ENCODE assay signal across 4 fruit fly cellular contexts in the genomic region with DNA sequence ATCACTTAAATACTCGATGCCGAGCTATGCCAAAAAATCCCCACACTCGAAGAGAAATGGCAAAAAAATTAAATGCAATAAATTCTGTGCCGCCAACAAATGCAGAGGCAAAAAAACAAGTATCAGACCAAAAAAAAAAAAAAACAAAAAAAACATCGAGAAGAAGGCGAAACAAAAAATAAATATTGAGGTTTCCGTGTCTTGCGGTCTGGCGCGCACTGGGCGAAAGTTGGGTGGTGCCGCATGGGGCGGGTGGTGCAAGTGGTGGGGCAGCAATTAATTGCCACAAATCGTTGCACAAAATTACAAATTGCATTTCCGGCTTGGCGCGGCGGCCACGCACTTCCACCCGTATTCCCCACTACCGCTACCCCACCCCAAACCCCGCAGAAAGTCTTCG.
TF ChIP-seq lines count a peak whose summit lies in the region.

No protein-coding gene starts in this region.

- TF ChIP-seq CTCF in whole organism, embryonic (GFP tag; optimal IDR thresholded peaks at IDR 0.05; lab: Kevin White, UChicago): no peak

TF ChIP-seq in whole organism, embryonic, 481 proteins besides CTCF, POLR2A, EP300 and RAD21:
- TF ChIP-seq crol (GFP tag; IDR thresholded peaks at IDR 0.05; lab: Robert Waterston, UW): peak; percentile 61; the same call in 1 of the 2 replicates
- TF ChIP-seq ato (GFP tag; IDR thresholded peaks at IDR 0.05; lab: Robert Waterston, UW; ENCODE audit: partially characterized antibody): no peak
- TF ChIP-seq CG4404 (GFP tag; IDR thresholded peaks at IDR 0.05; lab: Robert Waterston, UW): no peak
- TF ChIP-seq CG15011 (GFP tag; optimal IDR thresholded peaks at IDR 0.05; lab: Kevin White, UChicago): no peak
- no peak for TF ChIP-seq CG31224 (GFP tag; IDR thresholded peaks at IDR 0.05; lab: Robert Waterston, UW)
- no peak for TF ChIP-seq CG12219 (GFP tag; optimal IDR thresholded peaks at IDR 0.05; lab: Kevin White, UChicago)
- no peak for TF ChIP-seq bigmax (GFP tag; optimal IDR thresholded peaks at IDR 0.05; lab: Kevin White, UChicago)

TF ChIP-seq in whole organism, prepupa, 60 proteins besides CTCF, POLR2A, EP300 and RAD21:
- no peak for TF ChIP-seq CG11294 (GFP tag; IDR thresholded peaks at IDR 0.05; lab: Robert Waterston, UW)
- no peak for TF ChIP-seq CG8319 (GFP tag; optimal IDR thresholded peaks at IDR 0.05; lab: Kevin White, UChicago)
- no peak for TF ChIP-seq achi (GFP tag; optimal IDR thresholded peaks at IDR 0.05; lab: Kevin White, UChicago)
- peak; percentile 25; the same call in 1 of the 3 replicates for TF ChIP-seq CG6163 (GFP tag; IDR thresholded peaks at IDR 0.05; lab: Robert Waterston, UW)
- no peak for TF ChIP-seq CG6808 (GFP tag; optimal IDR thresholded peaks at IDR 0.05; lab: Kevin White, UChicago)
- no peak for TF ChIP-seq ss (GFP tag; optimal IDR thresholded peaks at IDR 0.05; lab: Kevin White, UChicago)
- no peak for TF ChIP-seq fd59A (GFP tag; optimal IDR thresholded peaks at IDR 0.05; lab: Kevin White, UChicago)
- no peak for TF ChIP-seq CG8119 (GFP tag; IDR thresholded peaks at IDR 0.05; lab: Robert Waterston, UW)
- no peak for TF ChIP-seq CG6792 (GFP tag; optimal IDR thresholded peaks at IDR 0.05; lab: Kevin White, UChicago)
- peak; percentile 67; the same call in 2 of the 3 replicates for TF ChIP-seq eg (GFP tag; IDR thresholded peaks at IDR 0.05; lab: Robert Waterston, UW)
- no peak for TF ChIP-seq CG4318 (GFP tag; optimal IDR thresholded peaks at IDR 0.05; lab: Kevin White, UChicago)
- no peak for TF ChIP-seq lz (GFP tag; optimal IDR thresholded peaks at IDR 0.05; lab: Kevin White, UChicago)
- peak; percentile 42 for TF ChIP-seq CG6276 (GFP tag; optimal IDR thresholded peaks at IDR 0.05; lab: Kevin White, UChicago)
- TF ChIP-seq Hr38 (GFP tag; optimal IDR thresholded peaks at IDR 0.05; lab: Kevin White, UChicago): no peak
- TF ChIP-seq svp (GFP tag; lab: Kevin White, UChicago): no peak
- no peak for TF ChIP-seq CG9139 (GFP tag; optimal IDR thresholded peaks at IDR 0.05; lab: Kevin White, UChicago)
- TF ChIP-seq CG15336 (GFP tag; IDR thresholded peaks at IDR 0.05; lab: Robert Waterston, UW): 0 out of 2 replicates have a peak, but pooled peaks have one; percentile 17
- no peak for TF ChIP-seq pdm3 (GFP tag; optimal IDR thresholded peaks at IDR 0.05; lab: Kevin White, UChicago)
- TF ChIP-seq Hr39 (GFP tag; optimal IDR thresholded peaks at IDR 0.05; lab: Kevin White, UChicago): no peak
- TF ChIP-seq CG1621 (tag; optimal IDR thresholded peaks at IDR 0.05; lab: Kevin White, UChicago): no peak
- TF ChIP-seq Eip75B (GFP tag; optimal IDR thresholded peaks at IDR 0.05; lab: Kevin White, UChicago): no peak

TF ChIP-seq in whole organism, pupa, 21 proteins besides CTCF, POLR2A, EP300 and RAD21:
- TF ChIP-seq CG32121 (GFP tag; IDR thresholded peaks at IDR 0.05; lab: Robert Waterston, UW) (peak; percentile 66), CG15710 (tag; optimal IDR thresholded peaks at IDR 0.05; lab: Kevin White, UChicago) (no peak), rn (GFP tag; IDR thresholded peaks at IDR 0.05; lab: Robert Waterston, UW) (peak; percentile 46; the same call in 1 of the 2 replicates)

TF ChIP-seq in whole organism, wandering third instar larva, 38 proteins besides CTCF, POLR2A, EP300 and RAD21:
- TF ChIP-seq OdsH (GFP tag; optimal IDR thresholded peaks at IDR 0.05; lab: Kevin White, UChicago): no peak
- no peak for TF ChIP-seq Dfd (GFP tag; optimal IDR thresholded peaks at IDR 0.05; lab: Kevin White, UChicago)
- TF ChIP-seq CrebA (GFP tag; optimal IDR thresholded peaks at IDR 0.05; lab: Kevin White, UChicago; ENCODE audit: borderline replicate concordance): no peak
- no peak for TF ChIP-seq Dif (GFP tag; optimal IDR thresholded peaks at IDR 0.05; lab: Kevin White, UChicago; ENCODE audit: partially characterized antibody)
- TF ChIP-seq Rel (GFP tag; optimal IDR thresholded peaks at IDR 0.05; lab: Kevin White, UChicago): no peak
- TF ChIP-seq Rel (tag; optimal IDR thresholded peaks at IDR 0.05; lab: Kevin White, UChicago): peak; percentile 28
- TF ChIP-seq Hr83 (GFP tag; optimal IDR thresholded peaks at IDR 0.05; lab: Kevin White, UChicago; ENCODE audit: poor library complexity, severe bottlenecking): no peak
